Fruit fly (Drosophila melanogaster) whole organism, prepupa: Measurements from ENCODE around the gene Klp64D.

ENCODE experiments used
- Blimp-1 ChIP-seq: fragments of 200-800 bp; sonication (Bioruptor generic); optimal IDR thresholded peaks from 3 replicates; lab custom pipeline; 2017; ENCODE audit warnings: missing biosample characterization, missing genetic modification characterization, mild to moderate bottlenecking, moderate library complexity, missing genetic modification reagents
- CG10631 ChIP-seq: fragments of 200-800 bp; sonication (Bioruptor generic); optimal IDR thresholded peaks from 2 replicates; lab custom pipeline; 2016; ENCODE audit warnings: missing biosample characterization, missing genetic modification characterization
- CG15336 ChIP-seq: fragments of 200-800 bp; sonication (Bioruptor generic); IDR thresholded peaks from 2 replicates; pipeline ENCODE4 v1.3.6; 2022; ENCODE audit warnings: missing biosample characterization, missing genetic modification characterization
- CG16779 ChIP-seq: fragments of 200-800 bp; sonication (Bioruptor generic); optimal IDR thresholded peaks from 3 replicates; lab custom pipeline; 2017; ENCODE audit warnings: missing biosample characterization, mild to moderate bottlenecking, missing genetic modification characterization
- CG34406 ChIP-seq: fragments of 200-800 bp; sonication (Bioruptor generic); optimal IDR thresholded peaks from 3 replicates; lab custom pipeline; 2016; ENCODE audit warnings: missing biosample characterization, missing genetic modification characterization
- CG4318 ChIP-seq: fragments of 200-800 bp; sonication (Bioruptor generic); optimal IDR thresholded peaks from 3 replicates; lab custom pipeline; 2017; ENCODE audit warnings: missing biosample characterization, mild to moderate bottlenecking, missing genetic modification characterization
- CG8319 ChIP-seq: fragments of 200-800 bp; sonication (Bioruptor generic); optimal IDR thresholded peaks from 3 replicates; lab custom pipeline; 2016; ENCODE audit warnings: missing biosample characterization, missing genetic modification characterization
- Hr38 ChIP-seq: sonication (Bioruptor generic); optimal IDR thresholded peaks from 2 replicates; lab custom pipeline; 2016; ENCODE audit warnings: missing biosample characterization, missing genetic modification characterization
- OdsH ChIP-seq: fragments of 200-800 bp; sonication (Bioruptor generic); optimal IDR thresholded peaks from 3 replicates; lab custom pipeline; 2016; ENCODE audit warnings: missing biosample characterization, missing genetic modification characterization
- Sox102F ChIP-seq: fragments of 200-800 bp; sonication (Bioruptor generic); optimal IDR thresholded peaks from 2 replicates; lab custom pipeline; 2016; ENCODE audit warnings: missing biosample characterization, mild to moderate bottlenecking, missing genetic modification characterization
- acj6 ChIP-seq: fragments of 200-800 bp; sonication (Bioruptor generic); optimal IDR thresholded peaks from 3 replicates; lab custom pipeline; 2016; ENCODE audit warnings: missing biosample characterization, missing genetic modification characterization
- fkh ChIP-seq: fragments of 200-800 bp; sonication (Bioruptor generic); optimal IDR thresholded peaks from 3 replicates; lab custom pipeline; 2017; ENCODE audit warnings: missing biosample characterization, mild to moderate bottlenecking, missing genetic modification characterization, moderate library complexity
- salr ChIP-seq, 2 experiments: fragments of 200-800 bp; sonication (Bioruptor generic); optimal IDR thresholded peaks; 3 replicates each; lab custom pipeline; 2016 to 2018; ENCODE audit warnings: missing biosample characterization in 2 of 2, missing genetic modification characterization in 2 of 2, mild to moderate bottlenecking in 1 of 2
- vri ChIP-seq: fragments of 200-800 bp; sonication (Bioruptor generic); optimal IDR thresholded peaks from 3 replicates; lab custom pipeline; 2016; ENCODE audit warnings: missing biosample characterization, mild to moderate bottlenecking, missing genetic modification characterization

DNA sequence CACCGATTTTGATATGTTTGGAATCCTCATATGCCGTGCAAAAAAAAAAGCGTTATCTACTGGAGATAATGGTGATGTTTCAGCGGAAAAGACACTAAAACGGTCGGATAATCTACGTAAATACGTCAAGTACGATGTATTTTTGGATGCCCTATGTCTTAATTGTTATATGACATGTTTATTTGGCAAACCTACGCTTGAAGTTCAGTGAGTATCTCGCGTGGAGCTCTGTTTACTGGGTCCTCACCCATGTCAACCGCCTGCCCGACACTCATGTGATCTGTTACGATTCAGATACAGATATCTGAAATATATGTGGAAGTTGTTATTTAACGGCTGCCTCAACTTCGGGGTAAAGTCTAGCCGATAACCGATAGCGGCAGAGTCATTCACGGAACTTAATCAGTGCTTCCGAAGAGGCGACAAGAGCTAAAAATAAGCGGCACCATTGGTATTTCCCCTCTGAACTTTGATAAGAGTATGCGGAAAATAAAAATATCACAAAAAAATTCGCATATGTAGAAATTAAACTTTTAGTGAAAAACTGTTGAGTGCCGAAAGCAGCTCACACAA, 5.6 kb downstream of the Klp64D start:
- no peak for TF ChIP-seq Sox102F (GFP tag; lab: Kevin White, UChicago)
- TF ChIP-seq CG16779: no peak
- no peak for TF ChIP-seq Blimp-1 (GFP tag; lab: Kevin White, UChicago)
- TF ChIP-seq CG10631 (GFP tag; lab: Kevin White, UChicago): no peak
- no peak for TF ChIP-seq Hr38 (GFP tag; lab: Kevin White, UChicago)
- peak; percentile 85 for TF ChIP-seq vri (GFP tag; lab: Kevin White, UChicago)
- no peak for TF ChIP-seq OdsH (GFP tag; lab: Kevin White, UChicago)
- no peak for TF ChIP-seq CG34406 (GFP tag; lab: Kevin White, UChicago)
- TF ChIP-seq acj6: no peak
- no peak for TF ChIP-seq CG15336 (GFP tag; lab: Robert Waterston, UW)
- no peak for TF ChIP-seq salr (GFP tag; optimal IDR thresholded peaks at IDR 0.05; lab: Kevin White, UChicago)
- TF ChIP-seq CG4318 (GFP tag; lab: Kevin White, UChicago): no peak
- no peak for TF ChIP-seq CG8319 (GFP tag; lab: Kevin White, UChicago)
- peak; percentile 55 for TF ChIP-seq fkh (GFP tag; lab: Kevin White, UChicago)
